Worm (Caenorhabditis elegans) whole organism, young adult: ENCODE measurements around the gene F22F4.4.

ENCODE experiments used
- Y53G8AR.9 ChIP-seq: fragments of 200-800 bp; sonication (Bioruptor generic); conservative IDR thresholded peaks from 2 replicates; pipeline ENCODE4 v1.3.6; 2022; ENCODE audit warnings: missing genetic modification reagents, missing genetic modification characterization, missing compliant biosample characterization
- dpff-1 ChIP-seq: sonication (generic microtip); optimal IDR thresholded peaks from 2 replicates; lab custom pipeline; 2017; ENCODE audit warnings: mild to moderate bottlenecking, missing genetic modification characterization, missing compliant biosample characterization
- fkh-3 ChIP-seq: sonication (generic microtip); optimal IDR thresholded peaks from 2 replicates; lab custom pipeline; 2016; ENCODE audit warnings: mild to moderate bottlenecking, missing genetic modification characterization, missing compliant biosample characterization
- madf-10 ChIP-seq: sonication (generic microtip); optimal IDR thresholded peaks from 2 replicates; lab custom pipeline; 2016; ENCODE audit warnings: mild to moderate bottlenecking, missing genetic modification characterization, missing compliant biosample characterization
- mes-4 ChIP-seq: sonication (generic microtip); optimal IDR thresholded peaks from 2 replicates; lab custom pipeline; 2016; ENCODE audit warnings: missing genotype, missing genetic modification characterization, missing compliant biosample characterization
- nfyb-1 ChIP-seq: fragments of 200-800 bp; sonication (Bioruptor generic); IDR thresholded peaks from 2 replicates; pipeline ENCODE4 v1.3.6; 2022; ENCODE audit warnings: missing genetic modification reagents, missing genetic modification characterization, missing compliant biosample characterization

ce11 chrX:6040435-6041093 lies 39.2 kb upstream of the F22F4.4 start:
- TF ChIP-seq madf-10 (tag; lab: Kevin White, UChicago) = no peak
- no peak for TF ChIP-seq fkh-3 (tag; lab: Kevin White, UChicago)
- TF ChIP-seq nfyb-1 (GFP tag; lab: Robert Waterston, UW) = peak; percentile 56; the same call in 1 of the 2 replicates
- no peak for TF ChIP-seq Y53G8AR.9 (GFP tag; lab: Robert Waterston, UW)
- TF ChIP-seq mes-4 (tag; lab: Kevin White, UChicago) = no peak
- TF ChIP-seq dpff-1 (tag; lab: Kevin White, UChicago) = no peak
